Worm (Caenorhabditis elegans) whole organism, mixed stage, embryonic: ENCODE measurements around the gene C36C9.12.

Source experiments
- M03D4.4 ChIP-seq: sonication (generic microtip); optimal IDR thresholded peaks from 2 replicates; lab custom pipeline; 2017; ENCODE audit warnings: mild to moderate bottlenecking, missing genetic modification characterization, missing compliant biosample characterization
- bed-3 ChIP-seq: fragments of 200-800 bp; sonication (Bioruptor generic); optimal IDR thresholded peaks from 3 replicates; lab custom pipeline; 2018; ENCODE audit warnings: mild to moderate bottlenecking, missing genetic modification characterization, moderate library complexity, missing compliant biosample characterization
- ceh-39 ChIP-seq: fragments of 150-350 bp; optimal IDR thresholded peaks from 2 replicates; lab custom pipeline; 2014; ENCODE audit warnings: missing biosample characterization, missing genetic modification characterization
- ceh-43 ChIP-seq: fragments of 200-800 bp; sonication (Bioruptor generic); optimal IDR thresholded peaks from 2 replicates; lab custom pipeline; 2018; ENCODE audit warnings: mild to moderate bottlenecking, missing genetic modification characterization, moderate library complexity, missing compliant biosample characterization
- ceh-83 ChIP-seq: fragments of 200-800 bp; sonication (Bioruptor generic); optimal IDR thresholded peaks from 2 replicates; lab custom pipeline; 2018; ENCODE audit warnings: mild to moderate bottlenecking, missing genetic modification characterization, missing compliant biosample characterization
- ces-1 ChIP-seq: fragments of 150-350 bp; optimal IDR thresholded peaks from 2 replicates; lab custom pipeline; 2014; ENCODE audit warnings: missing biosample characterization, missing genetic modification reagents, missing genetic modification characterization
- cnd-1 ChIP-seq: fragments of 200-800 bp; sonication (Bioruptor generic); optimal IDR thresholded peaks from 2 replicates; lab custom pipeline; 2018; ENCODE audit warnings: mild to moderate bottlenecking, missing genetic modification characterization, missing compliant biosample characterization
- drap-1 ChIP-seq: fragments of 200-800 bp; sonication (Bioruptor generic); optimal IDR thresholded peaks from 3 replicates; lab custom pipeline; 2018; ENCODE audit warnings: mild to moderate bottlenecking, missing genetic modification characterization, missing compliant biosample characterization
- elt-1 ChIP-seq: sonication (generic microtip); optimal IDR thresholded peaks from 2 replicates; lab custom pipeline; 2017; ENCODE audit warnings: missing genetic modification characterization, mild to moderate bottlenecking, missing compliant biosample characterization, antibody characterized with exemption, moderate library complexity, borderline replicate concordance; ENCODE audit not compliant: insufficient read depth
- elt-3 ChIP-seq: fragments of 150-350 bp; optimal IDR thresholded peaks from 2 replicates; lab custom pipeline; 2014; ENCODE audit warnings: missing biosample characterization, missing genetic modification characterization
- flh-1 ChIP-seq: fragments of 200-800 bp; sonication (Bioruptor generic); optimal IDR thresholded peaks from 2 replicates; lab custom pipeline; 2018; ENCODE audit warnings: mild to moderate bottlenecking, missing genetic modification characterization, moderate library complexity, missing compliant biosample characterization
- hlh-1 ChIP-seq: fragments of 150-350 bp; optimal IDR thresholded peaks from 2 replicates; lab custom pipeline; 2014; ENCODE audit warnings: missing biosample characterization, missing genetic modification reagents, missing genetic modification characterization
- lin-13 ChIP-seq: fragments of 150-350 bp; optimal IDR thresholded peaks from 2 replicates; lab custom pipeline; 2014; ENCODE audit warnings: missing biosample characterization, missing genetic modification characterization
- lin-32 ChIP-seq: fragments of 200-800 bp; sonication (Bioruptor generic); optimal IDR thresholded peaks from 2 replicates; lab custom pipeline; 2018; ENCODE audit warnings: mild to moderate bottlenecking, missing genetic modification characterization, missing compliant biosample characterization
- lsy-2 ChIP-seq: fragments of 150-350 bp; optimal IDR thresholded peaks from 2 replicates; lab custom pipeline; 2014; ENCODE audit warnings: missing biosample characterization, missing genetic modification characterization
- mep-1 ChIP-seq: fragments of 150-350 bp; optimal IDR thresholded peaks from 2 replicates; lab custom pipeline; 2017; ENCODE audit warnings: missing biosample characterization, missing genetic modification reagents, missing genetic modification characterization, inconsistent platforms
- nhr-12 ChIP-seq: fragments of 150-350 bp; optimal IDR thresholded peaks from 2 replicates; lab custom pipeline; 2014; ENCODE audit warnings: missing biosample characterization, missing genetic modification characterization
- nhr-237 ChIP-seq: fragments of 150-350 bp; optimal IDR thresholded peaks from 2 replicates; lab custom pipeline; 2014; ENCODE audit warnings: missing biosample characterization, missing genetic modification characterization
- nhr-76 ChIP-seq: sonication (generic microtip); optimal IDR thresholded peaks from 2 replicates; lab custom pipeline; 2017; ENCODE audit warnings: missing biosample characterization, missing genetic modification characterization
- pha-4 ChIP-seq: fragments of 150-350 bp; optimal IDR thresholded peaks from 2 replicates; lab custom pipeline; 2018; ENCODE audit warnings: missing biosample characterization, missing genetic modification reagents, missing genetic modification characterization
- sem-2 ChIP-seq: fragments of 200-800 bp; sonication (Bioruptor generic); optimal IDR thresholded peaks from 2 replicates; lab custom pipeline; 2018; ENCODE audit warnings: mild to moderate bottlenecking, missing genetic modification characterization, missing compliant biosample characterization
- snpc-4 ChIP-seq: fragments of 150-350 bp; optimal IDR thresholded peaks from 2 replicates; lab custom pipeline; 2014; ENCODE audit warnings: missing biosample characterization, missing genetic modification characterization
- sptf-1 ChIP-seq: sonication (generic microtip); optimal IDR thresholded peaks from 2 replicates; lab custom pipeline; 2017; ENCODE audit warnings: mild to moderate bottlenecking, missing genetic modification characterization, moderate library complexity, missing compliant biosample characterization
- tbx-8 ChIP-seq: fragments of 200-800 bp; sonication (Bioruptor generic); optimal IDR thresholded peaks from 2 replicates; lab custom pipeline; 2018; ENCODE audit warnings: mild to moderate bottlenecking, missing genetic modification characterization, moderate library complexity, missing compliant biosample characterization
- unc-120 ChIP-seq: sonication (generic microtip); optimal IDR thresholded peaks from 2 replicates; lab custom pipeline; 2017; ENCODE audit warnings: missing genetic modification characterization, missing compliant biosample characterization; ENCODE audit not compliant: poor library complexity, severe bottlenecking
- unc-39 ChIP-seq: fragments of 150-350 bp; optimal IDR thresholded peaks from 2 replicates; lab custom pipeline; 2014; ENCODE audit warnings: missing biosample characterization, missing genetic modification characterization
- unc-62 ChIP-seq: fragments of 150-350 bp; optimal IDR thresholded peaks from 2 replicates; lab custom pipeline; 2014; ENCODE audit warnings: missing biosample characterization, missing genetic modification reagents, missing genetic modification characterization
- zip-8 ChIP-seq: fragments of 150-350 bp; optimal IDR thresholded peaks from 2 replicates; lab custom pipeline; 2014; ENCODE audit warnings: missing biosample characterization, missing genetic modification characterization

The C36C9.12 gene

ce11 chrX:1668748-1669147, 21.1 kb downstream of the C36C9.12 start, which contains the start of gene R09H3.3:
Gene R09H3.3 (minus strand): TSS chrX:1668848.
- TF ChIP-seq mep-1 (tag; lab: Kevin White, UChicago), result no peak
- TF ChIP-seq sptf-1 (tag; lab: Kevin White, UChicago), result no peak
- TF ChIP-seq tbx-8 (GFP tag; lab: Kevin White, UChicago), result no peak
- TF ChIP-seq nhr-76 (tag; lab: Kevin White, UChicago), result no peak
- no peak for TF ChIP-seq ces-1 (GFP tag; lab: Kevin White, UChicago)
- TF ChIP-seq drap-1, result no peak
- TF ChIP-seq nhr-237 (tag; lab: Kevin White, UChicago), result no peak
- TF ChIP-seq elt-3 (tag; lab: Kevin White, UChicago), result no peak
- no peak for TF ChIP-seq unc-39 (tag; lab: Kevin White, UChicago)
- TF ChIP-seq nhr-12 (tag; lab: Kevin White, UChicago), result no peak
- no peak for TF ChIP-seq ceh-83 (GFP tag; lab: Kevin White, UChicago)

- TF ChIP-seq nhr-237 (tag; lab: Kevin White, UChicago), result no peak
- no peak for TF ChIP-seq nhr-12 (tag; lab: Kevin White, UChicago)
- no peak for TF ChIP-seq elt-3 (tag; lab: Kevin White, UChicago)
- no peak for TF ChIP-seq lsy-2 (tag; lab: Kevin White, UChicago)
- no peak for TF ChIP-seq flh-1 (GFP tag; lab: Kevin White, UChicago)
- no peak for TF ChIP-seq M03D4.4 (tag; lab: Kevin White, UChicago)
- no peak for TF ChIP-seq ceh-39
- no peak for TF ChIP-seq lin-13 (tag; lab: Kevin White, UChicago)
- TF ChIP-seq sem-2 (GFP tag; lab: Kevin White, UChicago), result no peak
- no peak for TF ChIP-seq mep-1 (tag; lab: Kevin White, UChicago)
- no peak for TF ChIP-seq zip-8
- no peak for TF ChIP-seq ces-1 (GFP tag; lab: Kevin White, UChicago)
- TF ChIP-seq, all 35 proteins: peak for 0
These were observed 22.8 kb downstream of the C36C9.12 start for ce11 chrX:1667056-1667455.

DNA sequence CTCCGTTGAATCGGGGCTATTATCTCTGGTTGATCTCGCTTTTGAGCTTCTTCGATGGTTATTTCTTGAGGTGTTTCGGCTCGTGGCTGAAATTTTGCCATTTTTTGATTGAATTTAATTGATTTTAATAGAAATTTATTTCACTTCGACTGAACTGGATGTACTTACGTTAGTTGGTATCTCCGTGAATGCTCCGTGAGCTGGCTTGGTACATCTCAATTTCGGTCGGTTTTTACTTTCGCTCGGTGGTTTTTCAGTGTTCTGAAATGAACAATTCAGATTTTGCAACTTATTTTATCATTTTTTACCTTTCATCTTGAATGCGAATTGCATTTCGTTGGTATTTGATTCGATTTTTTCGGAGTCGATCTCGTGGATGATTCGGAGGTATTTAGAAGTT, 25.0 kb downstream of the C36C9.12 start, which contains the start of gene R09H3.2:
TSS of gene R09H3.2 (minus strand) at position 101 of the 400 bp plus-strand sequence.
- TF ChIP-seq sem-2 (GFP tag; lab: Kevin White, UChicago), result no peak
- TF ChIP-seq elt-3 (tag; lab: Kevin White, UChicago), result no peak

DNA sequence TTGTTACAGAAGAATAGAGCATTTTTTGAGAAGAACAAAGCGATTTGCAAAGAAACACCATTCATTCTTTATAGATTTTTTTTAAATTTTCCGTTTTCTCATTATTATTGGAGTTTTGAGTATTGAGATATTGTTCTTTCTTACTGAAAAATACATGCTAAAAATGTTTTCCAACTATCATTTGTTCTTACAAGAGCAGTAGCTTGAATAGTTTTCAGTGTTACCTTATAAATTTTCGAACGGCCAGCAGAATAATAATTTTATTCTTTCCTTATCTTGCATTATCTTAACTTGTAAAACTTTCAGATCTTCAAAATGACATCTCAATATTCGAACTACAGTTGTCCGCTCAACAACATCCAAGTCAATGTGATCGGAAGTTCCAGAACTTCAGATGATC, 34.7 kb downstream of the C36C9.12 start, which contains the start of gene tbx-32:
TSS of gene tbx-32 (plus strand) at position 301 of the 400 bp plus-strand sequence.
- TF ChIP-seq unc-62 (GFP tag; lab: Kevin White, UChicago), result no peak
- no peak for TF ChIP-seq lin-13 (tag; lab: Kevin White, UChicago)
- no peak for TF ChIP-seq cnd-1 (tag; lab: Kevin White, UChicago)

- TF ChIP-seq bed-3 (GFP tag; lab: Kevin White, UChicago) (no peak), nhr-12 (tag; lab: Kevin White, UChicago) (no peak), elt-1 (tag; lab: Kevin White, UChicago) (no peak), ceh-39 (no peak), sem-2 (GFP tag; lab: Kevin White, UChicago) (no peak), M03D4.4 (tag; lab: Kevin White, UChicago) (no peak), unc-39 (tag; lab: Kevin White, UChicago) (no peak), lin-13 (tag; lab: Kevin White, UChicago) (no peak), nhr-237 (tag; lab: Kevin White, UChicago) (no peak), tbx-8 (GFP tag; lab: Kevin White, UChicago) (no peak), cnd-1 (tag; lab: Kevin White, UChicago) (no peak), zip-8 (no peak), snpc-4 (tag; lab: Kevin White, UChicago) (no peak), mep-1 (tag; lab: Kevin White, UChicago) (no peak), pha-4 (no peak), sptf-1 (tag; lab: Kevin White, UChicago) (no peak), unc-120 (tag; lab: Kevin White, UChicago) (no peak), lin-32 (GFP tag; lab: Kevin White, UChicago) (no peak), hlh-1 (tag; lab: Kevin White, UChicago) (no peak), ceh-43 (GFP tag; lab: Kevin White, UChicago) (no peak)
- TF ChIP-seq, all 35 proteins: peak for 0
These were observed 35.8 kb downstream of the C36C9.12 start, which contains the start of gene ZK380.6 for ce11 chrX:1654146-1654545. Gene ZK380.6 (plus strand): TSS chrX:1654446.
